Fruit fly (Drosophila melanogaster) whole organism, prepupa: ENCODE results near the gene raskol.
A peak's percentile ranks its signal among the peaks of the same experiment; 100 is the strongest.

ENCODE experiments used
- CG10631 ChIP-seq: fragments of 200-800 bp; sonication (Bioruptor generic); optimal IDR thresholded peaks from 2 replicates; lab custom pipeline; 2016; ENCODE audit warnings: missing biosample characterization, missing genetic modification characterization
- CG11294 ChIP-seq: fragments of 200-800 bp; sonication (Bioruptor generic); IDR thresholded peaks from 2 replicates; pipeline ENCODE4 v1.3.6; 2022; ENCODE audit warnings: missing biosample characterization, missing genetic modification characterization
- CG11762 ChIP-seq: fragments of 200-800 bp; sonication (Bioruptor generic); optimal IDR thresholded peaks from 3 replicates; lab custom pipeline; 2016; ENCODE audit warnings: missing biosample characterization, missing genetic modification characterization; ENCODE audit not compliant: insufficient read depth
- CG11902 ChIP-seq: fragments of 200-800 bp; sonication (Bioruptor generic); optimal IDR thresholded peaks from 3 replicates; lab custom pipeline; 2016; ENCODE audit warnings: missing biosample characterization, missing genetic modification characterization
- CG15336 ChIP-seq: fragments of 200-800 bp; sonication (Bioruptor generic); IDR thresholded peaks from 2 replicates; pipeline ENCODE4 v1.3.6; 2022; ENCODE audit warnings: missing biosample characterization, missing genetic modification characterization
- CG1621 ChIP-seq: fragments of 200-800 bp; sonication (Bioruptor generic); optimal IDR thresholded peaks from 3 replicates; lab custom pipeline; 2018; ENCODE audit warnings: missing biosample characterization, mild to moderate bottlenecking, missing genetic modification characterization
- CG31627 ChIP-seq: fragments of 200-800 bp; sonication (Bioruptor generic); optimal IDR thresholded peaks from 3 replicates; lab custom pipeline; 2016; ENCODE audit warnings: missing biosample characterization, missing genetic modification characterization
- CG34406 ChIP-seq: fragments of 200-800 bp; sonication (Bioruptor generic); optimal IDR thresholded peaks from 3 replicates; lab custom pipeline; 2016; ENCODE audit warnings: missing biosample characterization, missing genetic modification characterization
- CG4318 ChIP-seq: fragments of 200-800 bp; sonication (Bioruptor generic); optimal IDR thresholded peaks from 3 replicates; lab custom pipeline; 2017; ENCODE audit warnings: missing biosample characterization, mild to moderate bottlenecking, missing genetic modification characterization
- CG6163 ChIP-seq: fragments of 200-800 bp; sonication (Bioruptor generic); IDR thresholded peaks from 3 replicates; pipeline ENCODE4 v1.3.6; 2022; ENCODE audit warnings: missing biosample characterization, missing genetic modification characterization
- CG6276 ChIP-seq: fragments of 200-800 bp; sonication (Bioruptor generic); optimal IDR thresholded peaks from 2 replicates; lab custom pipeline; 2017; ENCODE audit warnings: missing biosample characterization, mild to moderate bottlenecking, missing genetic modification characterization
- CG6792 ChIP-seq: fragments of 200-800 bp; sonication (Bioruptor generic); optimal IDR thresholded peaks from 3 replicates; lab custom pipeline; 2016; ENCODE audit warnings: missing biosample characterization, missing genetic modification characterization
- CG6808 ChIP-seq: fragments of 200-800 bp; sonication (Bioruptor generic); optimal IDR thresholded peaks from 3 replicates; lab custom pipeline; 2017; ENCODE audit warnings: missing biosample characterization, missing genetic modification characterization, mild to moderate bottlenecking, moderate library complexity, missing genetic modification reagents
- CG6854 ChIP-seq: fragments of 200-800 bp; sonication (Bioruptor generic); optimal IDR thresholded peaks from 2 replicates; lab custom pipeline; 2017; ENCODE audit warnings: missing biosample characterization, mild to moderate bottlenecking, missing genetic modification characterization
- CG8119 ChIP-seq: fragments of 200-800 bp; sonication (Bioruptor generic); IDR thresholded peaks from 3 replicates; pipeline ENCODE4 v1.3.6; 2022; ENCODE audit warnings: missing biosample characterization, missing genetic modification characterization
- CG8319 ChIP-seq: fragments of 200-800 bp; sonication (Bioruptor generic); optimal IDR thresholded peaks from 3 replicates; lab custom pipeline; 2016; ENCODE audit warnings: missing biosample characterization, missing genetic modification characterization
- CG8632 ChIP-seq: fragments of 200-800 bp; sonication (Bioruptor generic); optimal IDR thresholded peaks from 3 replicates; lab custom pipeline; 2016; ENCODE audit warnings: missing biosample characterization, missing genetic modification characterization
- CG9139 ChIP-seq: fragments of 200-800 bp; sonication (Bioruptor generic); optimal IDR thresholded peaks from 3 replicates; lab custom pipeline; 2017; ENCODE audit warnings: missing biosample characterization, mild to moderate bottlenecking, missing genetic modification characterization
- Eip75B ChIP-seq: fragments of 200-800 bp; sonication (Bioruptor generic); optimal IDR thresholded peaks from 3 replicates; lab custom pipeline; 2016; ENCODE audit warnings: missing biosample characterization, missing genetic modification characterization
- Eip78C ChIP-seq: fragments of 200-800 bp; sonication (Bioruptor generic); peaks from one replicate; lab custom pipeline; 2016; ENCODE audit warnings: missing biosample characterization, missing genetic modification characterization
- Eip93F ChIP-seq: fragments of 200-800 bp; sonication (Bioruptor generic); optimal IDR thresholded peaks from 2 replicates; lab custom pipeline; 2016; ENCODE audit warnings: missing biosample characterization, mild to moderate bottlenecking, missing genetic modification characterization
- Ets96B ChIP-seq: fragments of 200-800 bp; optimal IDR thresholded peaks from 2 replicates; lab custom pipeline; 2019; ENCODE audit warnings: missing biosample characterization, mild to moderate bottlenecking, missing genetic modification characterization, moderate library complexity
- Gug ChIP-seq: fragments of 200-800 bp; sonication (Bioruptor generic); IDR thresholded peaks from 2 replicates; pipeline ENCODE4 v1.3.6; 2022; ENCODE audit warnings: missing biosample characterization, missing genetic modification characterization
- Hr38 ChIP-seq: sonication (Bioruptor generic); optimal IDR thresholded peaks from 2 replicates; lab custom pipeline; 2016; ENCODE audit warnings: missing biosample characterization, missing genetic modification characterization
- Hr39 ChIP-seq: fragments of 200-800 bp; sonication (Bioruptor generic); optimal IDR thresholded peaks from 2 replicates; lab custom pipeline; 2016; ENCODE audit warnings: missing biosample characterization, missing genetic modification characterization
- Hr4 ChIP-seq: fragments of 200-800 bp; sonication (Bioruptor generic); optimal IDR thresholded peaks from 3 replicates; lab custom pipeline; 2016; ENCODE audit warnings: missing biosample characterization, missing genetic modification characterization
- Lpt ChIP-seq: fragments of 200-800 bp; sonication (Bioruptor generic); optimal IDR thresholded peaks from 3 replicates; lab custom pipeline; 2016; ENCODE audit warnings: missing biosample characterization, missing genetic modification characterization
- OdsH ChIP-seq: fragments of 200-800 bp; sonication (Bioruptor generic); optimal IDR thresholded peaks from 3 replicates; lab custom pipeline; 2016; ENCODE audit warnings: missing biosample characterization, missing genetic modification characterization
- Smox ChIP-seq: fragments of 200-800 bp; sonication (Bioruptor generic); optimal IDR thresholded peaks from 3 replicates; lab custom pipeline; 2016; ENCODE audit warnings: missing biosample characterization, missing genetic modification characterization
- Sox102F ChIP-seq: fragments of 200-800 bp; sonication (Bioruptor generic); optimal IDR thresholded peaks from 2 replicates; lab custom pipeline; 2016; ENCODE audit warnings: missing biosample characterization, mild to moderate bottlenecking, missing genetic modification characterization
- Sox14 ChIP-seq: fragments of 200-800 bp; sonication (Bioruptor generic); optimal IDR thresholded peaks from 3 replicates; lab custom pipeline; 2016; ENCODE audit warnings: missing biosample characterization, missing genetic modification characterization
- achi ChIP-seq: fragments of 200-800 bp; sonication (Bioruptor generic); optimal IDR thresholded peaks from 3 replicates; lab custom pipeline; 2016; ENCODE audit warnings: missing biosample characterization, missing genetic modification characterization
- acj6 ChIP-seq: fragments of 200-800 bp; sonication (Bioruptor generic); optimal IDR thresholded peaks from 3 replicates; lab custom pipeline; 2016; ENCODE audit warnings: missing biosample characterization, missing genetic modification characterization
- dac ChIP-seq: fragments of 200-800 bp; sonication (Bioruptor generic); optimal IDR thresholded peaks from 2 replicates; lab custom pipeline; 2017; ENCODE audit warnings: missing biosample characterization, mild to moderate bottlenecking, missing genetic modification characterization
- dsx ChIP-seq: fragments of 200-800 bp; optimal IDR thresholded peaks from 3 replicates; lab custom pipeline; 2019; ENCODE audit warnings: missing biosample characterization, mild to moderate bottlenecking, missing genetic modification characterization, moderate library complexity; ENCODE audit not compliant: poor library complexity, severe bottlenecking
- eg ChIP-seq: fragments of 200-800 bp; sonication (Bioruptor generic); IDR thresholded peaks from 3 replicates; pipeline ENCODE4 v1.3.6; 2022; ENCODE audit warnings: missing biosample characterization, missing genetic modification characterization
- esn ChIP-seq: fragments of 200-800 bp; sonication (Bioruptor generic); optimal IDR thresholded peaks from 2 replicates; lab custom pipeline; 2016; ENCODE audit warnings: missing biosample characterization, mild to moderate bottlenecking, missing genetic modification characterization, moderate library complexity
- fd85E ChIP-seq: fragments of 200-800 bp; sonication (Bioruptor generic); optimal IDR thresholded peaks from 3 replicates; lab custom pipeline; 2016; ENCODE audit warnings: missing biosample characterization, missing genetic modification characterization
- fkh ChIP-seq: fragments of 200-800 bp; sonication (Bioruptor generic); optimal IDR thresholded peaks from 3 replicates; lab custom pipeline; 2017; ENCODE audit warnings: missing biosample characterization, mild to moderate bottlenecking, missing genetic modification characterization, moderate library complexity
- net ChIP-seq: fragments of 200-800 bp; sonication (Bioruptor generic); optimal IDR thresholded peaks from 3 replicates; lab custom pipeline; 2016; ENCODE audit warnings: missing biosample characterization, missing genetic modification characterization
- pdm3 ChIP-seq: fragments of 200-800 bp; sonication (Bioruptor generic); optimal IDR thresholded peaks from 3 replicates; lab custom pipeline; 2016; ENCODE audit warnings: missing biosample characterization, missing genetic modification characterization
- salr ChIP-seq, 2 experiments: fragments of 200-800 bp; sonication (Bioruptor generic); optimal IDR thresholded peaks; 3 replicates each; lab custom pipeline; 2016 to 2018; ENCODE audit warnings: missing biosample characterization in 2 of 2, missing genetic modification characterization in 2 of 2, mild to moderate bottlenecking in 1 of 2
- spab ChIP-seq: fragments of 200-800 bp; sonication (Bioruptor generic); optimal IDR thresholded peaks from 2 replicates; lab custom pipeline; 2017; ENCODE audit warnings: missing biosample characterization, mild to moderate bottlenecking, missing genetic modification characterization, missing genetic modification reagents
- ss ChIP-seq, 2 experiments: fragments of 200-800 bp; sonication (Bioruptor generic); optimal IDR thresholded peaks; 2 replicates in 1 of 2; 3 replicates in 1 of 2; lab custom pipeline; 2017 to 2018; ENCODE audit warnings: mild to moderate bottlenecking in 2 of 2, missing biosample characterization in 2 of 2, missing genetic modification characterization in 2 of 2, moderate library complexity in 1 of 2
- topi ChIP-seq: fragments of 200-800 bp; sonication (Bioruptor generic); optimal IDR thresholded peaks from 3 replicates; lab custom pipeline; 2016; ENCODE audit warnings: missing biosample characterization, missing genetic modification characterization
- vri ChIP-seq: fragments of 200-800 bp; sonication (Bioruptor generic); optimal IDR thresholded peaks from 3 replicates; lab custom pipeline; 2016; ENCODE audit warnings: missing biosample characterization, mild to moderate bottlenecking, missing genetic modification characterization

Gene raskol

dm6 chrX:17737812-17738473 is 28.0 kb downstream of the raskol start (continued):
- no peak for TF ChIP-seq CG1621 (tag; lab: Kevin White, UChicago)
- TF ChIP-seq achi: peak; percentile 31
- peak; percentile 69; the same call in 2 of the 3 replicates for TF ChIP-seq eg (GFP tag; lab: Robert Waterston, UW)
- no peak for TF ChIP-seq Lpt (GFP tag; lab: Kevin White, UChicago)
- no peak for TF ChIP-seq Eip93F (GFP tag; lab: Kevin White, UChicago)
- no peak for TF ChIP-seq fkh (GFP tag; lab: Kevin White, UChicago)
- no peak for TF ChIP-seq CG8319 (GFP tag; lab: Kevin White, UChicago)
- TF ChIP-seq pdm3: peak; percentile 8
- TF ChIP-seq CG9139: no peak
- TF ChIP-seq CG6792: peak; percentile 36
- TF ChIP-seq spab (GFP tag; lab: Kevin White, UChicago): peak; percentile 18
- no peak for TF ChIP-seq salr (GFP tag; optimal IDR thresholded peaks at IDR 0.05; lab: Kevin White, UChicago)
- no peak for TF ChIP-seq Eip78C (GFP tag; lab: Kevin White, UChicago)
- TF ChIP-seq net (GFP tag; lab: Kevin White, UChicago): peak; percentile 24
- TF ChIP-seq Sox102F: peak; percentile 16
- peak; percentile 7 for TF ChIP-seq CG4318 (GFP tag; lab: Kevin White, UChicago)
- no peak for TF ChIP-seq CG6854 (GFP tag; lab: Kevin White, UChicago)
- TF ChIP-seq Sox14 (GFP tag; lab: Kevin White, UChicago): peak; percentile 50
- TF ChIP-seq CG6163 (GFP tag; lab: Robert Waterston, UW): peak; percentile 68; the same call in 2 of the 3 replicates
- TF ChIP-seq ss (GFP tag; optimal IDR thresholded peaks at IDR 0.05; lab: Kevin White, UChicago): no peak
- peak; percentile 16 for TF ChIP-seq CG11762 (GFP tag; lab: Kevin White, UChicago)
- TF ChIP-seq dsx (GFP tag; lab: Kevin White, UChicago): no peak
- TF ChIP-seq CG11294 (GFP tag; lab: Robert Waterston, UW): no peak; the same call in 1 of the 2 replicates
- TF ChIP-seq Gug (GFP tag; lab: Robert Waterston, UW): 0 out of 2 replicates have a peak, but pooled peaks have one; percentile 14
- TF ChIP-seq fd85E: no peak
- peak; percentile 37 for TF ChIP-seq CG6276 (GFP tag; lab: Kevin White, UChicago)
- TF ChIP-seq Eip75B (GFP tag; lab: Kevin White, UChicago): peak; percentile 8
- TF ChIP-seq Smox (GFP tag; lab: Kevin White, UChicago): peak; percentile 26
- TF ChIP-seq acj6 (GFP tag; lab: Kevin White, UChicago): peak; percentile 33
- peak; percentile 37 for TF ChIP-seq Ets96B (tag; lab: Kevin White, UChicago)
- peak; percentile 100 for TF ChIP-seq CG6808 (GFP tag; lab: Kevin White, UChicago)
- TF ChIP-seq CG31627 (GFP tag; lab: Kevin White, UChicago): no peak
- TF ChIP-seq, all 60 proteins: peak for 34

- TF ChIP-seq CG11294 (GFP tag; lab: Robert Waterston, UW): no peak
- peak; percentile 6 for TF ChIP-seq Hr39 (GFP tag; lab: Kevin White, UChicago)
- TF ChIP-seq Hr4: no peak
- no peak for TF ChIP-seq esn (GFP tag; lab: Kevin White, UChicago)
- no peak for TF ChIP-seq fd85E
- TF ChIP-seq CG8119 (GFP tag; lab: Robert Waterston, UW): no peak
- no peak for TF ChIP-seq Ets96B (tag; lab: Kevin White, UChicago)
- peak; percentile 20; the same call in 1 of the 3 replicates for TF ChIP-seq CG6163 (GFP tag; lab: Robert Waterston, UW)
- TF ChIP-seq vri (GFP tag; lab: Kevin White, UChicago): no peak
- TF ChIP-seq CG6276 (GFP tag; lab: Kevin White, UChicago): no peak
- TF ChIP-seq topi (GFP tag; lab: Kevin White, UChicago): no peak
- TF ChIP-seq CG8632 (GFP tag; lab: Kevin White, UChicago): no peak
- no peak for TF ChIP-seq Eip75B (GFP tag; lab: Kevin White, UChicago)
- no peak for TF ChIP-seq net (GFP tag; lab: Kevin White, UChicago)
- TF ChIP-seq Sox102F: peak; percentile 14
- TF ChIP-seq CG34406 (GFP tag; lab: Kevin White, UChicago): no peak
- peak; percentile 37; the same call in 1 of the 2 replicates for TF ChIP-seq CG15336 (GFP tag; lab: Robert Waterston, UW)
- TF ChIP-seq achi: no peak
- TF ChIP-seq OdsH (GFP tag; lab: Kevin White, UChicago): no peak
- no peak for TF ChIP-seq CG6854 (GFP tag; lab: Kevin White, UChicago)
- peak; percentile 69 for TF ChIP-seq Eip78C (GFP tag; lab: Kevin White, UChicago)
- no peak for TF ChIP-seq CG6808 (GFP tag; lab: Kevin White, UChicago)
- TF ChIP-seq pdm3: no peak
- no peak for TF ChIP-seq CG10631
- no peak for TF ChIP-seq CG11902
- TF ChIP-seq Gug (GFP tag; lab: Robert Waterston, UW): no peak
- TF ChIP-seq Hr38: no peak
- TF ChIP-seq dac (GFP tag; lab: Kevin White, UChicago): no peak
- no peak for TF ChIP-seq CG8319 (GFP tag; lab: Kevin White, UChicago)
- TF ChIP-seq, all 60 proteins: peak for 5
These were observed 28.5 kb downstream of the raskol start for dm6 chrX:17738474-17738838.
